Worm (Caenorhabditis elegans) whole organism, L1 larva: ENCODE data around the gene bcl-7.

Experiments used
- aly-2 ChIP-seq: fragments of 150-350 bp; optimal IDR thresholded peaks from 2 replicates; lab custom pipeline; 2014; ENCODE audit warnings: missing biosample characterization, missing genetic modification characterization
- ama-1 ChIP-seq: fragments of 150-350 bp; optimal IDR thresholded peaks from 2 replicates; lab custom pipeline; 2014
- blmp-1 ChIP-seq: fragments of 150-350 bp; optimal IDR thresholded peaks from 2 replicates; lab custom pipeline; 2014; ENCODE audit warnings: missing biosample characterization, missing genetic modification characterization
- ceh-82 ChIP-seq, 3 experiments: fragments of 150-350 bp in 1 of 3; sonication (generic microtip) in 2 of 3; optimal IDR thresholded peaks; 2 replicates each; lab custom pipeline; 2014 to 2017; ENCODE audit warnings: missing biosample characterization in 3 of 3, missing genetic modification characterization in 3 of 3
- ceh-90 ChIP-seq: sonication (generic microtip); optimal IDR thresholded peaks from 2 replicates; lab custom pipeline; 2016; ENCODE audit warnings: missing genetic modification characterization, missing compliant biosample characterization
- ces-1 ChIP-seq: fragments of 150-350 bp; optimal IDR thresholded peaks from 2 replicates; lab custom pipeline; 2014; ENCODE audit warnings: missing biosample characterization, missing genetic modification reagents, missing genetic modification characterization
- dsc-1 ChIP-seq: sonication (generic microtip); optimal IDR thresholded peaks from 2 replicates; lab custom pipeline; 2016; ENCODE audit warnings: mild to moderate bottlenecking, missing genetic modification characterization, missing compliant biosample characterization
- efl-1 ChIP-seq, 4 experiments: fragments of 150-350 bp; optimal IDR thresholded peaks in 3 of 4; peaks in 1 of 4; 1 replicate in 1 of 4; 2 replicates in 3 of 4; lab custom pipeline; 2014; ENCODE audit warnings: missing biosample characterization in 2 of 4, missing genetic modification characterization in 2 of 4, missing genetic modification reagents in 2 of 4
- elt-2 ChIP-seq: sonication (generic microtip); optimal IDR thresholded peaks from 2 replicates; lab custom pipeline; 2016; ENCODE audit warnings: missing genetic modification characterization, mild to moderate bottlenecking, inconsistent platforms, missing compliant biosample characterization, missing genetic modification reagents
- elt-3 ChIP-seq, 6 experiments: fragments of 150-350 bp in 1 of 6; sonication (generic microtip); optimal IDR thresholded peaks; 2 replicates each; lab custom pipeline; 2017 to 2018; ENCODE audit warnings: missing biosample characterization in 6 of 6, missing genetic modification characterization in 6 of 6, inconsistent platforms in 1 of 6
- fkh-8 ChIP-seq: sonication (generic microtip); optimal IDR thresholded peaks from 2 replicates; lab custom pipeline; 2016; ENCODE audit warnings: mild to moderate bottlenecking, missing genetic modification characterization, missing compliant biosample characterization
- grh-1 ChIP-seq: fragments of 200-800 bp; sonication (Bioruptor generic); IDR thresholded peaks from 2 replicates; pipeline ENCODE4 v1.3.6; 2022; ENCODE audit warnings: missing genetic modification reagents, missing genetic modification characterization, missing compliant biosample characterization
- hlh-4 ChIP-seq: sonication (generic microtip); optimal IDR thresholded peaks from 2 replicates; lab custom pipeline; 2016; ENCODE audit warnings: mild to moderate bottlenecking, missing genetic modification characterization, missing compliant biosample characterization
- hpl-2 ChIP-seq: fragments of 150-350 bp; optimal IDR thresholded peaks from 2 replicates; lab custom pipeline; 2014; ENCODE audit warnings: missing biosample characterization, missing genetic modification reagents, missing genetic modification characterization
- lin-14 ChIP-seq: fragments of 200-800 bp; sonication (Bioruptor generic); optimal IDR thresholded peaks from 2 replicates; lab custom pipeline; 2018; ENCODE audit warnings: mild to moderate bottlenecking, missing genetic modification characterization, moderate library complexity, missing compliant biosample characterization
- lin-15B ChIP-seq: fragments of 150-350 bp; sonication (generic microtip); optimal IDR thresholded peaks from 3 replicates; lab custom pipeline; 2014; ENCODE audit warnings: missing biosample characterization, missing genetic modification characterization
- lin-35 ChIP-seq, 2 experiments: fragments of 150-350 bp; optimal IDR thresholded peaks; 2 replicates each; lab custom pipeline; 2014; ENCODE audit warnings: missing biosample characterization in 2 of 2, missing genetic modification characterization in 2 of 2, missing genetic modification reagents in 2 of 2
- lin-39 ChIP-seq: fragments of 150-350 bp; optimal IDR thresholded peaks from 2 replicates; lab custom pipeline; 2014; ENCODE audit warnings: missing biosample characterization, missing genetic modification reagents, missing genetic modification characterization
- lir-3 ChIP-seq: sonication (generic microtip); optimal IDR thresholded peaks from 2 replicates; lab custom pipeline; 2016; ENCODE audit warnings: mild to moderate bottlenecking, missing genetic modification characterization, moderate library complexity, missing compliant biosample characterization; ENCODE audit not compliant: poor library complexity
- lsy-2 ChIP-seq, 2 experiments: fragments of 150-350 bp; optimal IDR thresholded peaks; 2 replicates each; lab custom pipeline; 2014; ENCODE audit warnings: missing biosample characterization in 2 of 2, missing genetic modification characterization in 2 of 2
- mef-2 ChIP-seq: fragments of 150-350 bp; optimal IDR thresholded peaks from 2 replicates; lab custom pipeline; 2014; ENCODE audit warnings: missing biosample characterization, missing genetic modification characterization
- nhr-11 ChIP-seq: fragments of 150-350 bp; optimal IDR thresholded peaks from 2 replicates; lab custom pipeline; 2014; ENCODE audit warnings: missing biosample characterization, missing genetic modification characterization
- nhr-20 ChIP-seq: sonication (generic microtip); optimal IDR thresholded peaks from 2 replicates; lab custom pipeline; 2016; ENCODE audit warnings: mild to moderate bottlenecking, missing genetic modification characterization, missing compliant biosample characterization
- nhr-237 ChIP-seq: fragments of 150-350 bp; optimal IDR thresholded peaks from 2 replicates; lab custom pipeline; 2014; ENCODE audit warnings: missing biosample characterization, missing genetic modification characterization
- nhr-28 ChIP-seq: fragments of 150-350 bp; optimal IDR thresholded peaks from 2 replicates; lab custom pipeline; 2014; ENCODE audit warnings: missing biosample characterization, missing genetic modification characterization
- nhr-47 ChIP-seq: sonication (generic microtip); optimal IDR thresholded peaks from 2 replicates; lab custom pipeline; 2016; ENCODE audit warnings: mild to moderate bottlenecking, missing genetic modification characterization, moderate library complexity, missing compliant biosample characterization
- nhr-71 ChIP-seq: sonication (generic microtip); optimal IDR thresholded peaks from 2 replicates; lab custom pipeline; 2016; ENCODE audit warnings: mild to moderate bottlenecking, missing genetic modification characterization, moderate library complexity, missing compliant biosample characterization
- nhr-84 ChIP-seq: sonication (generic microtip); optimal IDR thresholded peaks from 2 replicates; lab custom pipeline; 2017; ENCODE audit warnings: missing biosample characterization, missing genetic modification characterization
- nhr-85 ChIP-seq: sonication (generic microtip); peaks from one replicate; lab custom pipeline; 2016; ENCODE audit warnings: missing genetic modification characterization, inconsistent platforms, missing compliant biosample characterization
- nhr-90 ChIP-seq: sonication (generic microtip); optimal IDR thresholded peaks from 2 replicates; lab custom pipeline; 2016; ENCODE audit warnings: mild to moderate bottlenecking, missing genetic modification characterization, missing compliant biosample characterization; ENCODE audit not compliant: poor library complexity
- rnt-1 ChIP-seq: sonication (generic microtip); optimal IDR thresholded peaks from 2 replicates; lab custom pipeline; 2016; ENCODE audit warnings: mild to moderate bottlenecking, missing genetic modification characterization, moderate library complexity, missing compliant biosample characterization
- snu-23 ChIP-seq: sonication (generic microtip); optimal IDR thresholded peaks from 2 replicates; lab custom pipeline; 2016; ENCODE audit warnings: missing genetic modification characterization, missing compliant biosample characterization
- sptf-1 ChIP-seq: fragments of 150-350 bp; optimal IDR thresholded peaks from 2 replicates; lab custom pipeline; 2014; ENCODE audit warnings: missing biosample characterization, missing genetic modification characterization
- sup-37 ChIP-seq: fragments of 200-800 bp; sonication (Bioruptor generic); optimal IDR thresholded peaks from 2 replicates; lab custom pipeline; 2018; ENCODE audit warnings: mild to moderate bottlenecking, missing genetic modification characterization, missing compliant biosample characterization
- tbx-2 ChIP-seq: sonication (generic microtip); optimal IDR thresholded peaks from 2 replicates; lab custom pipeline; 2016; ENCODE audit warnings: missing genetic modification characterization, missing compliant biosample characterization
- tlp-1 ChIP-seq: fragments of 150-350 bp; optimal IDR thresholded peaks from 2 replicates; lab custom pipeline; 2014; ENCODE audit warnings: missing biosample characterization, missing genetic modification characterization
- unc-130 ChIP-seq: fragments of 150-350 bp; optimal IDR thresholded peaks from 2 replicates; lab custom pipeline; 2017; ENCODE audit warnings: missing biosample characterization, missing genetic modification characterization, inconsistent platforms
- unc-30 ChIP-seq: sonication (generic microtip); optimal IDR thresholded peaks from 2 replicates; lab custom pipeline; 2017; ENCODE audit warnings: missing biosample characterization, missing genetic modification characterization
- xbp-1 ChIP-seq: sonication (generic microtip); optimal IDR thresholded peaks from 2 replicates; lab custom pipeline; 2016; ENCODE audit warnings: missing genetic modification characterization, missing compliant biosample characterization
- ztf-11 ChIP-seq, 2 experiments: sonication (generic microtip); optimal IDR thresholded peaks; 2 replicates each; lab custom pipeline; 2016 to 2017; ENCODE audit warnings: missing genetic modification characterization in 2 of 2, missing biosample characterization in 1 of 2, missing compliant biosample characterization in 1 of 2
- ztf-4 ChIP-seq: fragments of 150-350 bp; optimal IDR thresholded peaks from 2 replicates; lab custom pipeline; 2014; ENCODE audit warnings: missing biosample characterization, missing genetic modification characterization

Gene bcl-7

DNA sequence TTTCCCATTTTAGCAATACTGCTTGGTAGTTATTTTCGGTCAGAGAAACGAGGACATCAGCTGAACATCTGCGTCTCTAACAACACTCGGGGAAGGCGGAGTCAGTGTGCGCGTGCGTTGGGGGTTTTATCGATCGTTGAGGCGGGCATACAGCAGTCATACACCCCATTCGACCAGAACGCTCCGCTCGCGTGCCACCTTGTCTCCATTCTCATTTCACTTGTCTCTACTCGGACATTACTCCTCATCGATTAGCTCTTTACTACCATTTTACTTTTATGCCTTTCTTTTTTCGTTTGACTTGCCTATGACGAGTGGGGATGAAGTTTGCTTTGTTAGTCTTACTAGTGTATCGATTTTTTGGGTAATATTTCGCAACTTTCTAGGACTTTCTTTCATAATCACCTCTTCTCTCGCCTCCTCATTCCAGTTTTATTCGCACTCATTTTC, 14.7 kb downstream of the bcl-7 start (continued):
- peak; percentile 71 for TF ChIP-seq nhr-71 (tag; lab: Kevin White, UChicago)
- TF ChIP-seq unc-130 (tag; lab: Kevin White, UChicago), result peak; percentile 87
- TF ChIP-seq dsc-1 (tag; lab: Kevin White, UChicago), result peak; percentile 24
- peak in 1 of 3 experiments; percentile 67 for TF ChIP-seq ceh-82 (tag; optimal IDR thresholded peaks at IDR 0.05; lab: Kevin White, UChicago)
- TF ChIP-seq rnt-1, result peak; percentile 37
- peak; percentile 14 for TF ChIP-seq nhr-237
- no peak for TF ChIP-seq sptf-1 (tag; lab: Kevin White, UChicago)
- peak; percentile 36 for TF ChIP-seq blmp-1 (tag; lab: Kevin White, UChicago)
- peak; percentile 39 for TF ChIP-seq mef-2 (tag; lab: Kevin White, UChicago)
- TF ChIP-seq nhr-28, result no peak
- TF ChIP-seq lin-39 (tag; lab: Kevin White, UChicago), result no peak
- no peak for TF ChIP-seq tlp-1
- TF ChIP-seq elt-3 (tag; optimal IDR thresholded peaks at IDR 0.05; lab: Kevin White, UChicago), result peak in 1 of 6 experiments; percentile 7
- no peak for TF ChIP-seq nhr-11 (tag; lab: Kevin White, UChicago)
- TF ChIP-seq sup-37 (GFP tag; lab: Kevin White, UChicago), result no peak
- TF ChIP-seq ztf-4 (tag; lab: Kevin White, UChicago), result peak; percentile 27
- TF ChIP-seq lin-15B, result no peak
- peak; percentile 68 for TF ChIP-seq aly-2 (tag; lab: Kevin White, UChicago)

DNA sequence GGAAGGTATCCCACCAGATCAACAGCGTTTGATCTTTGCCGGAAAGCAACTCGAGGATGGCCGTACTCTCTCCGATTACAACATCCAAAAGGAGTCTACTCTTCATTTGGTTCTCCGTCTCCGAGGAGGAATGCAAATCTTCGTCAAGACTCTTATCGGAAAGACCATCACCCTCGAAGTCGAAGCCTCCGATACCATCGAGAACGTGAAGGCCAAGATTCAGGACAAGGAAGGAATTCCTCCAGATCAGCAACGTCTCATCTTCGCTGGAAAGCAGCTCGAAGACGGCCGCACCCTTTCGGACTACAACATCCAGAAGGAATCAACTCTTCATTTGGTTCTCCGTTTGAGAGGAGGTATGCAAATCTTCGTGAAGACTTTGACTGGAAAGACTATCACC, 16.2 kb downstream of the bcl-7 start:
- TF ChIP-seq snu-23 (no peak), nhr-85 (peak; percentile 63), hlh-4 (no peak), ceh-90 (tag; lab: Kevin White, UChicago) (no peak), lin-14 (peak; percentile 5)
- TF ChIP-seq, all 84 proteins: peak for 2

DNA sequence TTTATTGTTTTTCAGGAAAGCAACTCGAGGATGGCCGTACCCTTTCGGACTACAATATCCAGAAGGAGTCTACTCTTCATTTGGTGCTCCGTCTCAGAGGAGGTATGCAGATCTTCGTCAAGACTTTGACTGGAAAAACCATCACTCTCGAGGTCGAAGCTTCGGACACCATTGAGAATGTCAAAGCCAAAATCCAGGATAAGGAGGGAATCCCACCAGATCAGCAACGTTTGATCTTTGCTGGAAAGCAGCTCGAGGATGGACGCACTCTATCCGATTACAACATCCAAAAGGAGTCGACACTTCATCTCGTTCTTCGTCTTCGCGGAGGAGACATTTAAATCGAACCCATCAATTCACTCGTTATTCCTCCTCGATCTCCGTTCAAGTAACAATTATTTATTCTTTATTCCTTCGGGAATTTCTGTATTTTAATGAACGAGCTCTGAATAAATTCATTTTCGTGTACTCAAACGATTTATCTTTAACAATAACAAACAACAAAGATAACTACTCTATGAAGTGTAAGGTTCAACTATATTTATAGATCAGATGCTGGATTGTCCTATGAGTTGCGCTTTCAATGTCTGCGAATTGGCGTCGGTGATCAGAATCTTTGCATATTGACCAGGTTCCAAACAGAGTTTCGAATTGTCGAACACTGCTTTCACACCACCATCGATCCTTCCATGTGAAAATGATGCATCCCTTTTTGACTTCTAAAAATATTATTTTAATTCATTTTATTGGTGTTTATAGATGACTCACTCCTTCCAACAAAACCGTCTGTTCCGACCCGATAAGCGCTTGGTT, 17.7 kb downstream of the bcl-7 start:
- TF ChIP-seq grh-1 (GFP tag; lab: Robert Waterston, UW) (peak; percentile 35; the same call in 1 of the 2 replicates), nhr-47 (tag; lab: Kevin White, UChicago) (peak; percentile 58), nhr-85 (peak; percentile 48), tbx-2 (tag; lab: Kevin White, UChicago) (no peak), nhr-84 (tag; lab: Kevin White, UChicago) (no peak), dsc-1 (tag; lab: Kevin White, UChicago) (peak; percentile 3), nhr-20 (peak; percentile 40), lsy-2 (tag; optimal IDR thresholded peaks at IDR 0.05; lab: Kevin White, UChicago) (peak in 1 of 2 experiments; percentile 18), lir-3 (tag; lab: Kevin White, UChicago) (peak; percentile 57), fkh-8 (tag; lab: Kevin White, UChicago) (no peak), ztf-11 (tag; optimal IDR thresholded peaks at IDR 0.05; lab: Kevin White, UChicago) (peak in 1 of 2 experiments; percentile 19), efl-1 (optimal IDR thresholded peaks at IDR 0.05; lab: Kevin White, UChicago) (peak in 1 of 2 experiments; percentile 24), efl-1 (GFP tag; optimal IDR thresholded peaks at IDR 0.05 in 1 of 2; lab: Kevin White, UChicago) (peak in 1 of 2 experiments; percentile 92), aly-2 (tag; lab: Kevin White, UChicago) (peak; percentile 98), hpl-2 (GFP tag; lab: Kevin White, UChicago) (peak; percentile 67), elt-2 (tag; lab: Kevin White, UChicago) (peak; percentile 39), unc-30 (tag; lab: Kevin White, UChicago) (no peak), lin-35 (GFP tag; optimal IDR thresholded peaks at IDR 0.05; lab: Kevin White, UChicago) (peak in 1 of 2 experiments; percentile 45), ces-1 (GFP tag; lab: Kevin White, UChicago) (no peak), lin-14 (peak; percentile 25), nhr-71 (tag; lab: Kevin White, UChicago) (peak; percentile 54), tlp-1 (no peak), ztf-4 (tag; lab: Kevin White, UChicago) (peak; percentile 22), snu-23 (peak; percentile 27), xbp-1 (peak; percentile 18), nhr-90 (tag; lab: Kevin White, UChicago) (peak; percentile 68), unc-130 (tag; lab: Kevin White, UChicago) (no peak), ama-1 (lab: Kevin White, UChicago) (peak; percentile 93), elt-3 (tag; optimal IDR thresholded peaks at IDR 0.05; lab: Kevin White, UChicago) (no peak)
